Worm (Caenorhabditis elegans) whole organism, late embryonic: ENCODE measurements around the gene Y17D7B.4.

ENCODE experiments used
- C38D4.7 ChIP-seq: fragments of 200-800 bp; sonication (Bioruptor generic); optimal IDR thresholded peaks from 2 replicates; lab custom pipeline; 2018; ENCODE audit warnings: mild to moderate bottlenecking, missing genetic modification characterization, moderate library complexity, missing compliant biosample characterization
- F13H6.1 ChIP-seq: sonication (generic microtip); optimal IDR thresholded peaks from 2 replicates; lab custom pipeline; 2016; ENCODE audit warnings: missing genetic modification characterization, missing compliant biosample characterization
- ceh-34 ChIP-seq: sonication (generic microtip); optimal IDR thresholded peaks from 2 replicates; lab custom pipeline; 2016; ENCODE audit warnings: mild to moderate bottlenecking, missing genetic modification characterization, missing compliant biosample characterization
- ceh-45 ChIP-seq: fragments of 200-800 bp; sonication (Bioruptor generic); IDR thresholded peaks from 2 replicates; pipeline ENCODE4 v1.3.6; 2022; ENCODE audit warnings: missing genetic modification reagents, missing genetic modification characterization, missing compliant biosample characterization
- pqm-1 ChIP-seq: sonication (generic microtip); optimal IDR thresholded peaks from 2 replicates; lab custom pipeline; 2016; ENCODE audit warnings: missing genetic modification characterization, missing compliant biosample characterization
- tbx-7 ChIP-seq: sonication (generic microtip); optimal IDR thresholded peaks from 2 replicates; lab custom pipeline; 2016; ENCODE audit warnings: missing genotype, missing genetic modification characterization, missing compliant biosample characterization

DNA sequence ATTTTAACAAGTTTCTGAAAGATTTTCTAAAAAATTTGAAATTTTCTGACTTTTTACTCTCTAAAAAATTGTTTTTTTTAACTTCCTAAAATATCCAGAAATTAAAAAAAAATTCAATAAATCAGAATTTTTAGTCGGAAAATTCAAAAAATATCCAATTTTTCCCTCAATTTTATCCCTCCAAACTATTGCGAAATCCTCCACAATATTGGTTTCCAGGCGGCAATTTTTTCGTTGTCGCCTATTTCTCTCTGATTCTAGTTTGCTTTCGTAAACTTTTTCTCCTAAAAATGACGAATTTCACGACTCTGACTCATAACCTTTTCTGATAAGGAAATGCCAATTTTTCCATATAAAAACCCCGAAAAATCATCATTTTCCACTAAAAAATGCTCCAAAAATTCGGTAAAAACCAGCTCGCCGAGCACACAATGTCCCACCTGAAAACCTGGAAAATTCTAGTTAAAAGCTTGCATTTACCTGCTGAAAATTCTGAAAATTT, 11.0 kb upstream of the Y17D7B.4 start, which contains the start of gene Y17D7B.2:
- no peak for TF ChIP-seq pqm-1 (tag; lab: Kevin White, UChicago)
- no peak for TF ChIP-seq C38D4.7
- TF ChIP-seq tbx-7 (tag; lab: Kevin White, UChicago) = no peak
- no peak for TF ChIP-seq F13H6.1 (tag; lab: Kevin White, UChicago)
- no peak for TF ChIP-seq ceh-34 (tag; lab: Kevin White, UChicago)
- no peak for TF ChIP-seq ceh-45 (GFP tag; lab: Robert Waterston, UW)
